Worm (Caenorhabditis elegans): Measurements from ENCODE around the gene F56F11.2.

DNA sequence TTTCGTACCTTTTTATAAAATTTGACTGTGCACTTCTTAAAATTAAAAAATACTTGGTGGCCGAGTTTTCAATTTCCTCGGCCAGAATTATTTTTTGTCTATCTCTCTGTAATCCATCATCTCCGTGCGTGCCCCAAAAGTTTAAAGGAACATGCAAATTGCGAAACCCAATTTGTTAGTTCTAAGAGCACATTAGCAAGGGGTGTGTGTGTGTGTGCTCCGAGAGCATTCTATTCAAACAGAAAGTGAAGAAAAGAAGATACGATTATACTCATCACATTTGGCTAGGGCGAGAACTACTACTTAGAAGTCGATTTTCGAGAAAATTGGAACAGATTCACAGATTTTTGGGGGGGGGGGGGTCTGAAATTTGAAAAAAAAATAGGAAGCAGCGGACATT lies 31.9 kb downstream of the F56F11.2 start:
- TF ChIP-seq tab-1 (GFP tag; IDR thresholded peaks at IDR 0.05) (no peak), T22C8.4 (GFP tag; IDR thresholded peaks at IDR 0.05) (no peak), ref-1 (GFP tag; conservative IDR thresholded peaks at IDR 0.05) (no peak), cog-1 (tag; optimal IDR thresholded peaks at IDR 0.05) (no peak), flt-1 (GFP tag; IDR thresholded peaks at IDR 0.05) (no peak), klf-2 (GFP tag; conservative IDR thresholded peaks at IDR 0.05) (no peak), med-1 (GFP tag; optimal IDR thresholded peaks at IDR 0.05; ENCODE audit: insufficient read depth) (no peak), ztf-23 (GFP tag; IDR thresholded peaks at IDR 0.05) (no peak)
